Worm (Caenorhabditis elegans): Measurements from ENCODE around the gene pha-4.

DNA sequence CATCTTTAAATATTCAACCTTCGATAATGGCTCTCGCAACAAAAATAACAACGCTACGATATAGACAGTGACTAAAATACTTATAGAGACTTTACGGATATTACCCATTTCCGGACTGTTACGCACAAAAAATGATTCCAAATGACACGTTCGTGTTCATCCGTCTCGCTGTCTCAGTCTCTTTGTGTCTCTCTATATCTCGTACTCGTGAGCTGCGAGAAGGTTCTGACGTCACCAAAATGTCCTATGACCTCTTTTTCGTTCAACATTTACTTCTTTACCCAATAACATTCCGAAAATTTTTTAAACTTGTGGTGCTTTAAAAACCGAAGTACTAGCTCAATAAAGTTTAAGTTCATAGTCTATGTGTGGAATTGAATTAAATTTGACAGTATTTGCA lies 42.7 kb upstream of the pha-4 start:
- no peak for TF ChIP-seq cog-1 (tag; optimal IDR thresholded peaks at IDR 0.05)
- no peak for TF ChIP-seq med-1 (GFP tag; optimal IDR thresholded peaks at IDR 0.05; ENCODE audit: insufficient read depth)
- no peak for TF ChIP-seq ref-1 (GFP tag; conservative IDR thresholded peaks at IDR 0.05)
- TF ChIP-seq ztf-29 (GFP tag; IDR thresholded peaks at IDR 0.05), result no peak
- TF ChIP-seq flt-1 (GFP tag; IDR thresholded peaks at IDR 0.05), result no peak
- TF ChIP-seq tab-1 (GFP tag; IDR thresholded peaks at IDR 0.05), result no peak
